Fruit fly (Drosophila melanogaster) whole organism, embryonic: ENCODE results near the gene Gr93d.

Source experiments
- Ada2b ChIP-seq: fragments of 200-800 bp; sonication (Bioruptor generic); IDR thresholded peaks from 2 replicates; pipeline ENCODE4 v1.3.6; 2022; ENCODE audit warnings: missing biosample characterization, missing genetic modification characterization
- B-H1 ChIP-seq: fragments of 200-800 bp; sonication (Bioruptor generic); IDR thresholded peaks from 3 replicates; pipeline ENCODE4 v1.3.6; 2022; ENCODE audit warnings: missing biosample characterization, missing genetic modification characterization
- CG10267 ChIP-seq: fragments of 200-800 bp; sonication (Bioruptor generic); optimal IDR thresholded peaks from 2 replicates; lab custom pipeline; 2018; ENCODE audit warnings: missing biosample characterization, mild to moderate bottlenecking, missing genetic modification characterization, moderate library complexity
- CG11695 ChIP-seq: fragments of 200-800 bp; sonication (Bioruptor generic); IDR thresholded peaks from 3 replicates; pipeline ENCODE4 v1.3.6; 2022; ENCODE audit warnings: missing biosample characterization, missing genetic modification characterization
- CG11696 ChIP-seq: fragments of 200-800 bp; sonication (Bioruptor generic); IDR thresholded peaks from 2 replicates; pipeline ENCODE4 v1.3.6; 2022; ENCODE audit warnings: missing biosample characterization, missing genetic modification characterization
- CG12219 ChIP-seq: fragments of 200-800 bp; sonication (Bioruptor generic); optimal IDR thresholded peaks from 3 replicates; lab custom pipeline; 2018; ENCODE audit warnings: missing biosample characterization, mild to moderate bottlenecking, missing genetic modification characterization
- CG12659 ChIP-seq: fragments of 200-800 bp; sonication (Bioruptor generic); optimal IDR thresholded peaks from 3 replicates; lab custom pipeline; 2017; ENCODE audit warnings: mild to moderate bottlenecking, missing biosample characterization, missing genetic modification reagents, missing genetic modification characterization
- CG14710 ChIP-seq: fragments of 200-800 bp; sonication (Bioruptor generic); optimal IDR thresholded peaks from 3 replicates; lab custom pipeline; 2019; ENCODE audit warnings: missing biosample characterization, mild to moderate bottlenecking, missing genetic modification characterization, moderate library complexity
- CG15696 ChIP-seq: fragments of 200-800 bp; sonication (Bioruptor generic); optimal IDR thresholded peaks from 2 replicates; lab custom pipeline; 2019; ENCODE audit warnings: missing biosample characterization, mild to moderate bottlenecking, missing genetic modification characterization, moderate library complexity
- CG17328 ChIP-seq: fragments of 200-800 bp; sonication (Bioruptor generic); IDR thresholded peaks from 2 replicates; pipeline ENCODE4 v1.3.6; 2022; ENCODE audit warnings: missing biosample characterization, missing genetic modification characterization
- CG18262 ChIP-seq: fragments of 200-800 bp; optimal IDR thresholded peaks from 3 replicates; lab custom pipeline; 2019; ENCODE audit warnings: missing biosample characterization, mild to moderate bottlenecking, missing genetic modification characterization, moderate library complexity
- CG2875 ChIP-seq: fragments of 200-800 bp; sonication (Bioruptor generic); optimal IDR thresholded peaks from 2 replicates; lab custom pipeline; 2017; ENCODE audit warnings: missing biosample characterization, mild to moderate bottlenecking, missing genetic modification characterization, missing genetic modification reagents
- CG3163 ChIP-seq: fragments of 200-800 bp; sonication (Bioruptor generic); optimal IDR thresholded peaks from 3 replicates; lab custom pipeline; 2016; ENCODE audit warnings: missing biosample characterization, missing genetic modification characterization
- CG34224 ChIP-seq: fragments of 200-800 bp; sonication (Bioruptor generic); IDR thresholded peaks from 3 replicates; pipeline ENCODE4 v1.3.6; 2022; ENCODE audit warnings: missing biosample characterization, missing genetic modification characterization; ENCODE audit not compliant: partially characterized antibody
- CG3995 ChIP-seq: fragments of 200-800 bp; sonication (Bioruptor generic); optimal IDR thresholded peaks from 3 replicates; lab custom pipeline; 2016; ENCODE audit warnings: missing biosample characterization, missing genetic modification characterization
- CG5180 ChIP-seq: fragments of 200-800 bp; sonication (Bioruptor generic); optimal IDR thresholded peaks from 3 replicates; lab custom pipeline; 2017; ENCODE audit warnings: missing biosample characterization, missing genetic modification characterization, mild to moderate bottlenecking, moderate library complexity, missing genetic modification reagents
- CG7556 ChIP-seq: fragments of 200-800 bp; sonication (Bioruptor generic); optimal IDR thresholded peaks from 2 replicates; lab custom pipeline; 2017; ENCODE audit warnings: missing biosample characterization, mild to moderate bottlenecking, missing genetic modification characterization
- CG8089 ChIP-seq: fragments of 200-800 bp; sonication (Bioruptor generic); optimal IDR thresholded peaks from 3 replicates; lab custom pipeline; 2016; ENCODE audit warnings: missing biosample characterization, missing genetic modification characterization
- CG9727 ChIP-seq: fragments of 200-800 bp; sonication (Bioruptor generic); optimal IDR thresholded peaks from 3 replicates; lab custom pipeline; 2017; ENCODE audit warnings: missing biosample characterization, mild to moderate bottlenecking, missing genetic modification characterization
- Chrac-16 ChIP-seq: fragments of 200-800 bp; sonication (Bioruptor generic); optimal IDR thresholded peaks from 3 replicates; lab custom pipeline; 2016; ENCODE audit warnings: missing biosample characterization, missing genetic modification characterization
- Gug ChIP-seq: fragments of 200-800 bp; sonication (Bioruptor generic); IDR thresholded peaks from 4 replicates; pipeline ENCODE4 v1.3.6; 2022; ENCODE audit warnings: missing biosample characterization, missing genetic modification characterization
- HLHmδ ChIP-seq: fragments of 200-800 bp; sonication (Bioruptor generic); optimal IDR thresholded peaks from 2 replicates; lab custom pipeline; 2018; ENCODE audit warnings: missing biosample characterization, mild to moderate bottlenecking, missing genetic modification characterization, moderate library complexity
- Hand ChIP-seq: fragments of 200-800 bp; sonication (Bioruptor generic); optimal IDR thresholded peaks from 2 replicates; lab custom pipeline; 2017; ENCODE audit warnings: mild to moderate bottlenecking, missing biosample characterization, missing genetic modification reagents, missing genetic modification characterization
- MTF-1 ChIP-seq: fragments of 200-800 bp; sonication (Bioruptor generic); optimal IDR thresholded peaks from 2 replicates; lab custom pipeline; 2018; ENCODE audit warnings: missing biosample characterization, mild to moderate bottlenecking, missing genetic modification characterization, borderline replicate concordance
- Med ChIP-seq: fragments of 200-800 bp; sonication (Bioruptor generic); peaks from one replicate; lab custom pipeline; 2016; ENCODE audit warnings: missing biosample characterization, missing genetic modification characterization, mild to moderate bottlenecking, inconsistent platforms, moderate library complexity
- Mrtf ChIP-seq: fragments of 200-800 bp; sonication (Bioruptor generic); IDR thresholded peaks from 3 replicates; pipeline ENCODE4 v1.3.6; 2022; ENCODE audit warnings: missing biosample characterization, missing genetic modification characterization
- Ptx1 ChIP-seq: fragments of 200-800 bp; sonication (Bioruptor generic); IDR thresholded peaks from 2 replicates; pipeline ENCODE4 v1.3.6; 2022; ENCODE audit warnings: missing biosample characterization, missing genetic modification characterization
- Six4 ChIP-seq: fragments of 200-800 bp; sonication (Bioruptor generic); optimal IDR thresholded peaks from 2 replicates; lab custom pipeline; 2016; ENCODE audit warnings: missing biosample characterization, missing genetic modification characterization
- Sox102F ChIP-seq: fragments of 200-800 bp; sonication (Bioruptor generic); optimal IDR thresholded peaks from 2 replicates; lab custom pipeline; 2018; ENCODE audit warnings: missing biosample characterization, mild to moderate bottlenecking, missing genetic modification characterization, moderate library complexity
- croc ChIP-seq: fragments of 200-800 bp; sonication (Bioruptor generic); conservative IDR thresholded peaks from 3 replicates; pipeline ENCODE4 v1.3.6; 2022; ENCODE audit warnings: missing biosample characterization, missing genetic modification characterization
- crol ChIP-seq: fragments of 200-800 bp; sonication (Bioruptor generic); IDR thresholded peaks from 2 replicates; pipeline ENCODE4 v1.3.6; 2022; ENCODE audit warnings: missing biosample characterization, missing genetic modification characterization
- cwo ChIP-seq: fragments of 200-800 bp; sonication (Bioruptor generic); optimal IDR thresholded peaks from 3 replicates; lab custom pipeline; 2017; ENCODE audit warnings: missing biosample characterization, missing genetic modification characterization, mild to moderate bottlenecking, moderate library complexity, missing genetic modification reagents
- dmrt11E ChIP-seq: fragments of 200-800 bp; sonication (Bioruptor generic); optimal IDR thresholded peaks from 3 replicates; lab custom pipeline; 2018; ENCODE audit warnings: missing biosample characterization, mild to moderate bottlenecking, missing genetic modification characterization, moderate library complexity
- esg ChIP-seq: fragments of 200-800 bp; sonication (Bioruptor generic); conservative IDR thresholded peaks from 2 replicates; pipeline ENCODE4 v1.3.6; 2022; ENCODE audit warnings: missing biosample characterization, missing genetic modification characterization
- gcm2 ChIP-seq: fragments of 200-800 bp; sonication (Bioruptor generic); optimal IDR thresholded peaks from 2 replicates; lab custom pipeline; 2016; ENCODE audit warnings: missing biosample characterization, missing genetic modification characterization
- gem ChIP-seq: fragments of 200-800 bp; sonication (Bioruptor generic); optimal IDR thresholded peaks from 2 replicates; lab custom pipeline; 2019; ENCODE audit warnings: missing biosample characterization, mild to moderate bottlenecking, missing genetic modification characterization, moderate library complexity
- her ChIP-seq: fragments of 200-800 bp; sonication (Bioruptor generic); optimal IDR thresholded peaks from 2 replicates; lab custom pipeline; 2016; ENCODE audit warnings: missing biosample characterization, missing genetic modification characterization
- kah ChIP-seq: fragments of 200-800 bp; sonication (Bioruptor generic); optimal IDR thresholded peaks from 2 replicates; lab custom pipeline; 2018; ENCODE audit warnings: missing biosample characterization, mild to moderate bottlenecking, missing genetic modification characterization
- lov ChIP-seq, 2 experiments: fragments of 200-800 bp in 1 of 2; fragments of >200 bp in 1 of 2; sonication (Bioruptor generic) in 1 of 2; IDR thresholded peaks in 1 of 2; optimal IDR thresholded peaks in 1 of 2; 2 replicates in 1 of 2; 3 replicates in 1 of 2; pipeline versions ENCODE4 v1.3.6 to Lab custom; 2017 to 2022; ENCODE audit warnings: missing biosample characterization in 1 of 2, missing genetic modification characterization in 1 of 2
- odd ChIP-seq: fragments of 200-800 bp; sonication (Bioruptor generic); optimal IDR thresholded peaks from 2 replicates; lab custom pipeline; 2017; ENCODE audit warnings: missing biosample characterization, mild to moderate bottlenecking, missing genetic modification characterization
- onecut ChIP-seq: fragments of 200-800 bp; sonication (Bioruptor generic); IDR thresholded peaks from 2 replicates; pipeline ENCODE4 v1.3.6; 2022; ENCODE audit warnings: missing biosample characterization, missing genetic modification characterization
- phol ChIP-seq: fragments of 200-800 bp; sonication (Bioruptor generic); optimal IDR thresholded peaks from 3 replicates; lab custom pipeline; 2018; ENCODE audit warnings: missing biosample characterization, mild to moderate bottlenecking, missing genetic modification characterization, moderate library complexity
- row ChIP-seq: fragments of 200-800 bp; sonication (Bioruptor generic); IDR thresholded peaks from 3 replicates; pipeline ENCODE4 v1.3.6; 2022; ENCODE audit warnings: missing biosample characterization, missing genetic modification characterization
- sens ChIP-seq: fragments of 200-800 bp; sonication (Bioruptor generic); peaks from one replicate; lab custom pipeline; 2016; ENCODE audit warnings: missing biosample characterization, missing genetic modification characterization
- twi ChIP-seq: fragments of 200-800 bp; optimal IDR thresholded peaks from 2 replicates; lab custom pipeline; 2019; ENCODE audit warnings: missing biosample characterization, mild to moderate bottlenecking, missing genetic modification characterization, moderate library complexity
- zen ChIP-seq: fragments of 200-800 bp; sonication (Bioruptor generic); optimal IDR thresholded peaks from 3 replicates; lab custom pipeline; 2018; ENCODE audit warnings: missing biosample characterization, mild to moderate bottlenecking, missing genetic modification characterization, moderate library complexity

Gr93d gene

dm6 chr3R:21827453-21828039 lies 18.9 kb downstream of the Gr93d start (continued):
- peak; percentile 36 for TF ChIP-seq HLHmδ (GFP tag; lab: Kevin White, UChicago)
- no peak for TF ChIP-seq Chrac-16 (GFP tag; lab: Kevin White, UChicago)
- TF ChIP-seq Ptx1 (GFP tag; lab: Robert Waterston, UW) = 0 out of 2 replicates have a peak, but pooled peaks have one; percentile 21
- TF ChIP-seq kah (GFP tag; lab: Kevin White, UChicago) = peak; percentile 59
- TF ChIP-seq Mrtf (GFP tag; lab: Robert Waterston, UW) = no peak
- peak; percentile 9 for TF ChIP-seq dmrt11E (tag; lab: Kevin White, UChicago)
- no peak for TF ChIP-seq odd (GFP tag; lab: Kevin White, UChicago)
- TF ChIP-seq row (GFP tag; lab: Robert Waterston, UW) = peak; percentile 54; the same call in 2 of the 3 replicates
- TF ChIP-seq esg (GFP tag; lab: Robert Waterston, UW) = 0 out of 2 replicates have a peak, but pooled peaks have one; percentile 9
- TF ChIP-seq crol (GFP tag; lab: Robert Waterston, UW) = peak; percentile 87; the same call in 1 of the 2 replicates
- no peak for TF ChIP-seq croc
- TF ChIP-seq phol (tag; lab: Kevin White, UChicago) = peak; percentile 20
- TF ChIP-seq, all 482 proteins: peak for 29

- no peak for TF ChIP-seq twi (tag; lab: Kevin White, UChicago)
- peak; percentile 34 for TF ChIP-seq CG9727 (GFP tag; lab: Kevin White, UChicago)
- TF ChIP-seq CG2875 (GFP tag; lab: Kevin White, UChicago) = no peak
- TF ChIP-seq gem (tag; lab: Kevin White, UChicago) = peak; percentile 2
- TF ChIP-seq CG3163 (GFP tag; lab: Kevin White, UChicago) = no peak
- no peak for TF ChIP-seq onecut (GFP tag; lab: Robert Waterston, UW)
- TF ChIP-seq MTF-1 (GFP tag; lab: Kevin White, UChicago) = no peak
- TF ChIP-seq CG12659 (GFP tag; lab: Kevin White, UChicago) = no peak
- no peak for TF ChIP-seq Six4 (GFP tag; lab: Kevin White, UChicago)
- no peak for TF ChIP-seq CG7556
- peak; percentile 24 for TF ChIP-seq Med (GFP tag; lab: Kevin White, UChicago)
- TF ChIP-seq Hand (GFP tag; lab: Kevin White, UChicago) = no peak
- TF ChIP-seq B-H1 (GFP tag; lab: Robert Waterston, UW) = no peak
- no peak for TF ChIP-seq CG3995 (GFP tag; lab: Kevin White, UChicago)
- no peak for TF ChIP-seq Gug (GFP tag; lab: Robert Waterston, UW)
- no peak for TF ChIP-seq CG34224 (GFP tag; lab: Robert Waterston, UW)
- TF ChIP-seq CG8089 (GFP tag; lab: Kevin White, UChicago) = no peak
- TF ChIP-seq CG12219 (GFP tag; lab: Kevin White, UChicago) = no peak
- TF ChIP-seq cwo = no peak
- peak; percentile 40 for TF ChIP-seq CG15696 (tag; lab: Kevin White, UChicago)
- TF ChIP-seq Sox102F (GFP tag; lab: Kevin White, UChicago) = no peak
- TF ChIP-seq CG14710 = peak; percentile 10
- TF ChIP-seq Ada2b = no peak
- TF ChIP-seq CG5180 (GFP tag; lab: Kevin White, UChicago) = no peak
- peak; percentile 20 for TF ChIP-seq CG10267
- TF ChIP-seq her (GFP tag; lab: Kevin White, UChicago) = no peak
- no peak for TF ChIP-seq lov (optimal IDR thresholded peaks at IDR 0.05; lab: Kevin White, UChicago)
- 0 out of 3 replicates have a peak, but pooled peaks have one; percentile 44 for TF ChIP-seq lov (GFP tag; IDR thresholded peaks at IDR 0.05; lab: Robert Waterston, UW)
- TF ChIP-seq sens = peak; percentile 63
- TF ChIP-seq zen (tag; lab: Kevin White, UChicago) = peak; percentile 75
- no peak for TF ChIP-seq CG11695
- TF ChIP-seq gcm2 (GFP tag; lab: Kevin White, UChicago) = no peak
- TF ChIP-seq phol (tag; lab: Kevin White, UChicago) = peak; percentile 6
- TF ChIP-seq CG17328 (GFP tag; lab: Robert Waterston, UW) = no peak
- no peak for TF ChIP-seq CG11696 (GFP tag; lab: Robert Waterston, UW)
- peak; percentile 32 for TF ChIP-seq CG18262 (tag; lab: Kevin White, UChicago)
Observed at dm6 chr3R:21825775-21826558, 20.5 kb downstream of the Gr93d start.
